Fruit fly (Drosophila melanogaster) whole organism, embryonic: Measurements from ENCODE around the gene Teh2.

Experiments used
- Atf6 ChIP-seq: fragments of 200-800 bp; sonication (Bioruptor generic); IDR thresholded peaks from 2 replicates; pipeline ENCODE4 v1.3.6; 2022; ENCODE audit warnings: missing biosample characterization, missing genetic modification characterization
- BEAF-32 ChIP-seq: fragments of 200-800 bp; sonication (Bioruptor generic); optimal IDR thresholded peaks from 3 replicates; lab custom pipeline; 2017; ENCODE audit warnings: missing biosample characterization, missing genetic modification characterization, mild to moderate bottlenecking, moderate library complexity, missing genetic modification reagents
- Bdp1 ChIP-seq: fragments of 200-800 bp; sonication (Bioruptor generic); optimal IDR thresholded peaks from 3 replicates; lab custom pipeline; 2016; ENCODE audit warnings: missing biosample characterization, missing genetic modification characterization
- Blimp-1 ChIP-seq: fragments of 200-800 bp; sonication (Bioruptor generic); optimal IDR thresholded peaks from 3 replicates; lab custom pipeline; 2018; ENCODE audit warnings: missing biosample characterization, missing genetic modification characterization, mild to moderate bottlenecking, moderate library complexity, missing genetic modification reagents
- CG10147 ChIP-seq: fragments of 200-800 bp; sonication (Bioruptor generic); optimal IDR thresholded peaks from 2 replicates; lab custom pipeline; 2019; ENCODE audit warnings: missing biosample characterization, mild to moderate bottlenecking, missing genetic modification characterization, moderate library complexity
- CG10274 ChIP-seq: fragments of 200-800 bp; sonication (Bioruptor generic); optimal IDR thresholded peaks from 3 replicates; lab custom pipeline; 2017; ENCODE audit warnings: missing biosample characterization, mild to moderate bottlenecking, missing genetic modification characterization
- CG11093 ChIP-seq: fragments of 200-800 bp; sonication (Bioruptor generic); IDR thresholded peaks from 3 replicates; pipeline ENCODE4 v1.3.6; 2022; ENCODE audit warnings: missing biosample characterization, missing genetic modification characterization
- CG12219 ChIP-seq: fragments of 200-800 bp; sonication (Bioruptor generic); optimal IDR thresholded peaks from 3 replicates; lab custom pipeline; 2018; ENCODE audit warnings: missing biosample characterization, mild to moderate bottlenecking, missing genetic modification characterization
- CG12299 ChIP-seq: fragments of 200-800 bp; sonication (Bioruptor generic); optimal IDR thresholded peaks from 2 replicates; lab custom pipeline; 2018; ENCODE audit warnings: missing biosample characterization, mild to moderate bottlenecking, missing genetic modification characterization
- CG13123 ChIP-seq: fragments of 200-800 bp; sonication (Bioruptor generic); optimal IDR thresholded peaks from 2 replicates; lab custom pipeline; 2016; ENCODE audit warnings: missing biosample characterization, missing genetic modification characterization
- CG13296 ChIP-seq: fragments of 200-800 bp; sonication (Bioruptor generic); optimal IDR thresholded peaks from 3 replicates; lab custom pipeline; 2018; ENCODE audit warnings: missing biosample characterization, mild to moderate bottlenecking, missing genetic modification characterization
- CG13424 ChIP-seq: fragments of 200-800 bp; sonication (Bioruptor generic); optimal IDR thresholded peaks from 2 replicates; lab custom pipeline; 2019; ENCODE audit warnings: missing biosample characterization, mild to moderate bottlenecking, missing genetic modification characterization, moderate library complexity
- CG1647 ChIP-seq: fragments of 200-800 bp; sonication (Bioruptor generic); optimal IDR thresholded peaks from 3 replicates; lab custom pipeline; 2016; ENCODE audit warnings: missing biosample characterization, missing genetic modification characterization
- CG16779 ChIP-seq: fragments of 200-800 bp; sonication (Bioruptor generic); IDR thresholded peaks from 2 replicates; pipeline ENCODE4 v1.3.6; 2022; ENCODE audit warnings: missing biosample characterization, missing genetic modification characterization
- CG17385 ChIP-seq: fragments of 200-800 bp; sonication (Bioruptor generic); optimal IDR thresholded peaks from 3 replicates; lab custom pipeline; 2018; ENCODE audit warnings: missing biosample characterization, mild to moderate bottlenecking, missing genetic modification characterization
- CG18262 ChIP-seq: fragments of 200-800 bp; optimal IDR thresholded peaks from 3 replicates; lab custom pipeline; 2019; ENCODE audit warnings: missing biosample characterization, mild to moderate bottlenecking, missing genetic modification characterization, moderate library complexity
- CG1832 ChIP-seq: fragments of 200-800 bp; sonication (Bioruptor generic); optimal IDR thresholded peaks from 2 replicates; lab custom pipeline; 2017; ENCODE audit warnings: missing biosample characterization, mild to moderate bottlenecking, missing genetic modification characterization, inconsistent platforms
- CG2202 ChIP-seq: fragments of 200-800 bp; sonication (Bioruptor generic); optimal IDR thresholded peaks from 2 replicates; lab custom pipeline; 2018; ENCODE audit warnings: missing biosample characterization, mild to moderate bottlenecking, missing genetic modification characterization
- CG32772 ChIP-seq: fragments of 200-800 bp; sonication (Bioruptor generic); IDR thresholded peaks from 2 replicates; pipeline ENCODE4 v1.3.6; 2022; ENCODE audit warnings: missing biosample characterization, missing genetic modification characterization
- CG4820 ChIP-seq: fragments of 200-800 bp; sonication (Bioruptor generic); optimal IDR thresholded peaks from 3 replicates; lab custom pipeline; 2016; ENCODE audit warnings: missing biosample characterization, missing genetic modification characterization
- CG6689 ChIP-seq: fragments of 200-800 bp; sonication (Bioruptor generic); IDR thresholded peaks from 2 replicates; pipeline ENCODE4 v1.3.6; 2022; ENCODE audit warnings: missing biosample characterization, missing genetic modification characterization
- CG8359 ChIP-seq: fragments of 200-800 bp; sonication (Bioruptor generic); optimal IDR thresholded peaks from 2 replicates; lab custom pipeline; 2017; ENCODE audit warnings: missing biosample characterization, mild to moderate bottlenecking, missing genetic modification characterization, borderline replicate concordance
- CG9215 ChIP-seq: fragments of 200-800 bp; sonication (Bioruptor generic); IDR thresholded peaks from 2 replicates; pipeline ENCODE4 v1.3.6; 2022; ENCODE audit warnings: missing biosample characterization, missing genetic modification characterization
- D ChIP-seq, 2 experiments: fragments of 200-800 bp in 1 of 2; fragments of >200 bp in 1 of 2; sonication (Bioruptor generic) in 1 of 2; optimal IDR thresholded peaks; 2 replicates in 1 of 2; 3 replicates in 1 of 2; lab custom pipeline; 2017; ENCODE audit warnings: mild to moderate bottlenecking in 1 of 2, missing biosample characterization in 1 of 2, missing genetic modification characterization in 1 of 2, missing genetic modification reagents in 1 of 2
- D19A ChIP-seq: fragments of 200-800 bp; optimal IDR thresholded peaks from 3 replicates; lab custom pipeline; 2019; ENCODE audit warnings: missing biosample characterization, mild to moderate bottlenecking, missing genetic modification characterization, moderate library complexity
- Deaf1 ChIP-seq: fragments of 200-800 bp; optimal IDR thresholded peaks from 3 replicates; lab custom pipeline; 2019; ENCODE audit warnings: missing biosample characterization, mild to moderate bottlenecking, missing genetic modification characterization, moderate library complexity
- Gsc ChIP-seq: fragments of 200-800 bp; sonication (Bioruptor generic); IDR thresholded peaks from 2 replicates; pipeline ENCODE4 v1.3.6; 2022; ENCODE audit warnings: missing biosample characterization, missing genetic modification characterization
- Hsf ChIP-seq: fragments of 200-800 bp; sonication (Bioruptor generic); optimal IDR thresholded peaks from 3 replicates; lab custom pipeline; 2016; ENCODE audit warnings: missing biosample characterization, missing genetic modification characterization
- Lhr ChIP-seq: fragments of 200-800 bp; sonication (Bioruptor generic); optimal IDR thresholded peaks from 3 replicates; lab custom pipeline; 2017; ENCODE audit warnings: mild to moderate bottlenecking, missing biosample characterization, missing genetic modification reagents, missing genetic modification characterization
- MTF-1 ChIP-seq: fragments of 200-800 bp; sonication (Bioruptor generic); optimal IDR thresholded peaks from 2 replicates; lab custom pipeline; 2018; ENCODE audit warnings: missing biosample characterization, mild to moderate bottlenecking, missing genetic modification characterization, borderline replicate concordance
- Scr ChIP-seq: fragments of 200-800 bp; sonication (Bioruptor generic); IDR thresholded peaks from 2 replicates; pipeline ENCODE4 v1.3.6; 2022; ENCODE audit warnings: missing biosample characterization, missing genetic modification characterization; ENCODE audit not compliant: partially characterized antibody
- cwo ChIP-seq: fragments of 200-800 bp; sonication (Bioruptor generic); optimal IDR thresholded peaks from 3 replicates; lab custom pipeline; 2017; ENCODE audit warnings: missing biosample characterization, missing genetic modification characterization, mild to moderate bottlenecking, moderate library complexity, missing genetic modification reagents
- dysf ChIP-seq: fragments of 200-800 bp; sonication (Bioruptor generic); IDR thresholded peaks from 3 replicates; pipeline ENCODE4 v1.3.6; 2022; ENCODE audit warnings: missing biosample characterization, missing genetic modification characterization
- ftz-f1 ChIP-seq: fragments of 200-800 bp; sonication (Bioruptor generic); optimal IDR thresholded peaks from 2 replicates; lab custom pipeline; 2016; ENCODE audit warnings: missing biosample characterization, missing genetic modification characterization
- her ChIP-seq: fragments of 200-800 bp; sonication (Bioruptor generic); optimal IDR thresholded peaks from 2 replicates; lab custom pipeline; 2016; ENCODE audit warnings: missing biosample characterization, missing genetic modification characterization
- jigr1 ChIP-seq: fragments of 200-800 bp; sonication (Bioruptor generic); IDR thresholded peaks from 3 replicates; pipeline ENCODE4 v1.3.6; 2022; ENCODE audit warnings: missing biosample characterization, missing genetic modification characterization
- mam ChIP-seq: fragments of 200-800 bp; sonication (Bioruptor generic); optimal IDR thresholded peaks from 3 replicates; lab custom pipeline; 2016; ENCODE audit warnings: missing biosample characterization, missing genetic modification characterization
- nau ChIP-seq: fragments of 200-800 bp; sonication (Bioruptor generic); optimal IDR thresholded peaks from 3 replicates; lab custom pipeline; 2017; ENCODE audit warnings: missing biosample characterization, mild to moderate bottlenecking, missing genetic modification characterization, missing genetic modification reagents
- nerfin-1 ChIP-seq: fragments of 200-800 bp; sonication (Bioruptor generic); optimal IDR thresholded peaks from 3 replicates; lab custom pipeline; 2019; ENCODE audit warnings: missing biosample characterization, mild to moderate bottlenecking, missing genetic modification characterization, moderate library complexity
- onecut ChIP-seq: fragments of 200-800 bp; sonication (Bioruptor generic); IDR thresholded peaks from 2 replicates; pipeline ENCODE4 v1.3.6; 2022; ENCODE audit warnings: missing biosample characterization, missing genetic modification characterization
- pan ChIP-seq, 4 experiments: fragments of >200 bp in 3 of 4; fragments of 200-800 bp in 1 of 4; sonication (Bioruptor generic) in 1 of 4; optimal IDR thresholded peaks in 3 of 4; IDR thresholded peaks in 1 of 4; 2 replicates each; pipeline versions ENCODE4 v1.3.6 to Lab custom; 2017 to 2022; ENCODE audit warnings: missing biosample characterization in 2 of 4, missing genetic modification characterization in 2 of 4, mixed read lengths in 1 of 4
- ssp ChIP-seq: fragments of 200-800 bp; sonication (Bioruptor generic); IDR thresholded peaks from 2 replicates; pipeline ENCODE4 v1.3.6; 2022; ENCODE audit warnings: missing biosample characterization, missing genetic modification characterization
- tap ChIP-seq: fragments of 200-800 bp; optimal IDR thresholded peaks from 3 replicates; lab custom pipeline; 2019; ENCODE audit warnings: missing biosample characterization, mild to moderate bottlenecking, missing genetic modification characterization, moderate library complexity
- tio ChIP-seq: fragments of 200-800 bp; sonication (Bioruptor generic); optimal IDR thresholded peaks from 2 replicates; lab custom pipeline; 2017; ENCODE audit warnings: missing biosample characterization, missing genetic modification characterization, inconsistent platforms
- tx ChIP-seq: fragments of 200-800 bp; sonication (Bioruptor generic); optimal IDR thresholded peaks from 2 replicates; lab custom pipeline; 2016; ENCODE audit warnings: missing biosample characterization, missing genetic modification characterization
- usp ChIP-seq: fragments of >200 bp; optimal IDR thresholded peaks from 2 replicates; lab custom pipeline; 2017; ENCODE audit warnings: missing biosample characterization, missing genetic modification characterization
- vnd ChIP-seq: fragments of 200-800 bp; sonication (Bioruptor generic); IDR thresholded peaks from 3 replicates; pipeline ENCODE4 v1.3.6; 2022; ENCODE audit warnings: missing biosample characterization, missing genetic modification characterization; ENCODE audit not compliant: partially characterized antibody

Gene Teh2

dm6 chr3L:4138804-4139521 is 48.9 kb downstream of the Teh2 start, which contains the start of the genes Rop and Ras64B (continued):
- peak; percentile 17 for TF ChIP-seq her (GFP tag; lab: Kevin White, UChicago)
- TF ChIP-seq cwo (GFP tag; lab: Kevin White, UChicago), result no peak
- TF ChIP-seq D (optimal IDR thresholded peaks at IDR 0.05; lab: Kevin White, UChicago), result no peak
- no peak for TF ChIP-seq D (GFP tag; optimal IDR thresholded peaks at IDR 0.05; lab: Kevin White, UChicago)
- TF ChIP-seq Hsf (GFP tag; lab: Kevin White, UChicago), result no peak
- TF ChIP-seq CG13296, result no peak
- TF ChIP-seq CG6689, result 0 out of 2 replicates have a peak, but pooled peaks have one; percentile 22
- no peak for TF ChIP-seq dysf (GFP tag; lab: Robert Waterston, UW)
- no peak for TF ChIP-seq jigr1
- no peak for TF ChIP-seq CG13123
- TF ChIP-seq CG17385 (GFP tag; lab: Kevin White, UChicago), result no peak
- TF ChIP-seq CG18262 (tag; lab: Kevin White, UChicago), result peak; percentile 15
- TF ChIP-seq usp (GFP tag; lab: Kevin White, UChicago), result no peak
- no peak for TF ChIP-seq CG11093 (GFP tag; lab: Robert Waterston, UW)
- no peak for TF ChIP-seq nau (GFP tag; lab: Kevin White, UChicago)
- peak; percentile 98 for TF ChIP-seq BEAF-32
- TF ChIP-seq vnd (GFP tag; lab: Robert Waterston, UW), result peak; percentile 63; the same call in 2 of the 3 replicates
- no peak for TF ChIP-seq ssp (GFP tag; lab: Robert Waterston, UW)
- no peak for TF ChIP-seq Atf6 (GFP tag; lab: Robert Waterston, UW)
- TF ChIP-seq Bdp1 (GFP tag; lab: Kevin White, UChicago), result no peak
- peak; percentile 2 for TF ChIP-seq CG12299 (tag; lab: Kevin White, UChicago)
- no peak for TF ChIP-seq mam (GFP tag; lab: Kevin White, UChicago)
- TF ChIP-seq CG9215 (GFP tag; lab: Robert Waterston, UW), result no peak
- no peak for TF ChIP-seq CG10274 (GFP tag; lab: Kevin White, UChicago)
- no peak for TF ChIP-seq CG1832 (GFP tag; lab: Kevin White, UChicago)
- TF ChIP-seq Blimp-1 (GFP tag; lab: Kevin White, UChicago), result no peak
- TF ChIP-seq CG12219 (GFP tag; lab: Kevin White, UChicago), result no peak
- peak; percentile 12 for TF ChIP-seq CG2202 (tag; lab: Kevin White, UChicago)
- TF ChIP-seq CG1647 (GFP tag; lab: Kevin White, UChicago), result peak; percentile 11
- TF ChIP-seq CG32772 (GFP tag; lab: Robert Waterston, UW), result no peak; the same call in 1 of the 2 replicates
- peak; percentile 39 for TF ChIP-seq nerfin-1 (tag; lab: Kevin White, UChicago)
- TF ChIP-seq CG4820 (GFP tag; lab: Kevin White, UChicago), result no peak
- TF ChIP-seq pan (optimal IDR thresholded peaks at IDR 0.05; lab: Kevin White, UChicago), result no peak
- no peak for TF ChIP-seq pan (GFP tag; optimal IDR thresholded peaks at IDR 0.05 in 1 of 2, IDR thresholded peaks at IDR 0.05 in 1 of 2)
- no peak for TF ChIP-seq CG8359
- peak; percentile 82 for TF ChIP-seq MTF-1 (GFP tag; lab: Kevin White, UChicago)
- TF ChIP-seq D19A (tag; lab: Kevin White, UChicago), result no peak
- TF ChIP-seq CG13424, result no peak
- 0 out of 2 replicates have a peak, but pooled peaks have one; percentile 1 for TF ChIP-seq onecut (GFP tag; lab: Robert Waterston, UW)
- TF ChIP-seq Deaf1 (tag; lab: Kevin White, UChicago), result peak; percentile 32
- no peak for TF ChIP-seq tap (tag; lab: Kevin White, UChicago)
- no peak for TF ChIP-seq tx
- TF ChIP-seq CG10147 (GFP tag; lab: Kevin White, UChicago), result peak; percentile 33
- no peak for TF ChIP-seq tio
- TF ChIP-seq Gsc (GFP tag; lab: Robert Waterston, UW), result no peak
- peak; percentile 73 for TF ChIP-seq Lhr (GFP tag; lab: Kevin White, UChicago)
- TF ChIP-seq CG16779 (GFP tag; lab: Robert Waterston, UW), result no peak
- peak; percentile 85 for TF ChIP-seq Scr
- TF ChIP-seq ftz-f1, result peak; percentile 96
- TF ChIP-seq, all 482 proteins: peak for 182
